Fruit fly (Drosophila melanogaster): ENCODE results near the gene Ance.

DNA sequence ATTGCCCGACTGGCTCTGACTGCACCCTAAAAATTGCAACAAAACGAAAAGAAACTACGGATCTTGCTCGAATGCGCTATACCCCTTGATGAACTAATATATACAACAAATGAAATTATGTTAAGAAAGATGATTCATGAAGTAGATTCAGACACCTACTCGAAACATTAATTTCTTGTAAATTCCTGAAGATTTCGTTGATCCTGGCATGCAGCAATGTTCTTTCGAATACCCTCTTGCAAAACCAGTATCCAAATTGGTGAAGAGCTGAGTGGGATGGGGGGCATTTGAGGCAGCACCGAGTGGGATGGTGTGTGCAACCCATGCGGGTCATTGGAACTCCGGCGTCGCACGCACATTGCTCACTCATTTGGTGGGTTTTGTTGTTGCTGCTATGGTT lies 50.3 kb downstream of the Ance start:
- TF ChIP-seq hkb (optimal IDR thresholded peaks at IDR 0.05) (no peak), hkb (GFP tag; IDR thresholded peaks at IDR 0.05) (no peak), CG12769 (tag; optimal IDR thresholded peaks at IDR 0.05) (no peak), CG7928 (GFP tag; optimal IDR thresholded peaks at IDR 0.05) (no peak), toy (GFP tag; IDR thresholded peaks at IDR 0.05) (no peak), CG15479 (GFP tag; optimal IDR thresholded peaks at IDR 0.05) (no peak)

Data from whole organism, embryonic.